Worm (Caenorhabditis elegans) whole organism, dauer: ENCODE results near the gene R09F10.5.
"Not testable (repeated sequence)": the region's sequence is repeated elsewhere in the genome, so short reads cannot be mapped to it uniquely, and the experiment has no call there.

Source experiments
- unc-62 ChIP-seq: sonication (generic microtip); optimal IDR thresholded peaks from 2 replicates; lab custom pipeline; 2017; ENCODE audit warnings: missing biosample characterization, missing genetic modification reagents, missing genetic modification characterization

R09F10.5 gene

DNA sequence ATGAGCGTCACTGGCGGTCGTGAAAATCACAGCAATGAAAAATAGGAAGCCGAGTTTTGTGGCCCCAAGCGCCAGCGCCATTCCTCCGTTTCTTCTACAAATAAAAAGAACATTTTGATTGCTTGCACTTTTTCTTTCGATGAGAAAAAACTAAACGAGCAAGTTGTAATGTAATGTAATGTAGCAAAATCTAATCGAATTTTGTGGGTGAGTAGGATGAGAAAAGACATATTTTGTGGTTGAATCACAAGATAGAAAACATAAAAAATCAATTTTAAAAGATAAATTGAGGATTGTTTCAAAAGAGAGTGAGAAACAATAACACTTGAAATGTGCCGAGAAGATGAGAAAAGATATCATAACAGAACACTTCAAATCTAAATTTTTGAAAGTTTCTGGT lies at the start of gene R09F10.5:
Gene R09F10.5 (minus strand): TSS at position 101 of the 400 bp plus-strand sequence.
- TF ChIP-seq unc-62 (GFP tag; lab: Kevin White, UChicago), result no peak

DNA sequence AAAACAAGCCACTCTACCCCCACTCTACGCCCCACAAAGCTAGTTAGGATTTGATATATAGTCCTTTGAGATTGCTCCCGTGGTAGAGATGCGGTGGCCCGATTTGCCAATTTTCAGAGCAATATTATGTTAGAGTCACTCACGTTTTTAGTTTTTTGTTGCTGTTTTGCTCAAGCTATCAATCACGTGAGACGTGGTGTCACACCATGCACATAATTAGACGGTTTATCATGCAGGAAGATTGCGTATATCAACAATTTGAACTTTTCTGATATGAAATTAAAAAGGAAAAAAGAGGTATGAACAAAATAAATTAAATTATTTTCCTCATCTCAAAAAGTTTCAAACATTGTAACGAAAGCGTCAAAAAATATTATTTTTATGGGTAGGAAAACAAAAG lies 48.8 kb upstream of the R09F10.5 start:
- TF ChIP-seq unc-62 (GFP tag; lab: Kevin White, UChicago), result no peak

ce11 chrX:8355350-8355749 lies 47.9 kb upstream of the R09F10.5 start:
- TF ChIP-seq unc-62 (GFP tag; lab: Kevin White, UChicago), result no peak

ce11 chrX:8354284-8354784 lies 46.8 kb upstream of the R09F10.5 start:
- TF ChIP-seq unc-62 (GFP tag; lab: Kevin White, UChicago), result no peak

DNA sequence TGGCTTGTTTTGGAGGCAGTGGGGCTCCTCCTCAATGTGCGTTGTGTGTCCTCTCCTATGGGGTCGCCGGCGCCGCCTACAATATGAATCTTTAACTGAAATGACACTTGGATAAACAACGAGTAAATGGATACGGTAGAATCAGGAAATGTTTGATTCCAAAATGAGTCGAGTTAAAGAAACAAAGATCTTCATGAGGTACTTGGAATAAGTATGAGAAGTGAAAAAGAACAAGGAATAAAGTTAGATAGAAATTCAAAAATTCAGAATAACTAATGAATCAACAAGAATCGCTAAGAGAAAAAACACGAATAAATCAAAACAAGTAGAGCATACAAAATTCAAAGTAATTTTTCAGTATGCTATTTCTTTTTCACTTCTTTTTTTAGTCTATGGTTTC lies 43.5 kb upstream of the R09F10.5 start, which contains the start of gene npr-28:
Gene npr-28 (minus strand): TSS at position 101 of the 400 bp plus-strand sequence.
- TF ChIP-seq unc-62 (GFP tag; lab: Kevin White, UChicago), result no peak

DNA sequence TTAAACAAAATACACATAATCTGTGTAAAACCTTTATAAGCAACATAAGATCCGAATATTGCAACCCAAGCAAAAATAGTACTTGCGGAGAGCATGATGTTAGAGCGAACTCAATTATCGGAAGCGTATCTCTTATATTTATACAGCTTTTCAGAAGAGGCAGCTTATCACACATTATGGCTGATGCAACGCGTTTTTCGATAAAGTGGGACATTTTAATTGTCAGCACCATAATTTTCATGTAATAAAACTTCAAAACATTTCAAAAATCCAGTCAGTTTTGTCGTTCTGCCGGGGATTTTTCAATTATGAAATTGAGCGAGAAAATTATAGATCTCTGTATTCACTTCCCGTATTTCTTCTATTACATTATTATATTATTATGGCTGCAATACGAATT lies 38.7 kb upstream of the R09F10.5 start, which contains the start of gene drd-5:
Gene drd-5 (minus strand): TSS at position 101 of the 400 bp plus-strand sequence.
- TF ChIP-seq unc-62 (GFP tag; lab: Kevin White, UChicago), result no peak

ce11 chrX:8341675-8342074 lies 34.2 kb upstream of the R09F10.5 start, which contains the start of gene F55E10.1:
Gene F55E10.1 (plus strand): TSS chrX:8341975.
- no peak for TF ChIP-seq unc-62 (GFP tag; lab: Kevin White, UChicago)

DNA sequence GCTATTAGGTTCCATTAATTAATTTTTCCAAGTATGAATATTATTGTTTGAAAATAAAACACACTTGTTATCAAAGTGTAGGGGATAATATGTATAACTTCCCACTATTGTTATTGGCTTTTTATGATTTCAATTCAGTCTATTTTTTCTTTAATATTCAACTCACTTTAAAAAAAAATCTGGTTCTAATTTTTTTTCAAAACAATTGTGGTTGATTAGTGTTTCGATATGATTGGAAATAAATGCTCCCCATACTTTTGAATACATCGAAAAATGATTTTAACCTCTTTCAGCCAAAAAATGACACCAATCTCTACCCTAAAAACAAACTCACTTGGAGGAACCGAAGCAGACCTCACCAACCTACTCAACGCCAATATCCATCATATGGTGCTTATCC lies 32.9 kb upstream of the R09F10.5 start, which contains the start of gene F55E10.2:
Gene F55E10.2 (plus strand): TSS at position 301 of the 400 bp plus-strand sequence.
- no peak for TF ChIP-seq unc-62 (GFP tag; lab: Kevin White, UChicago)

DNA sequence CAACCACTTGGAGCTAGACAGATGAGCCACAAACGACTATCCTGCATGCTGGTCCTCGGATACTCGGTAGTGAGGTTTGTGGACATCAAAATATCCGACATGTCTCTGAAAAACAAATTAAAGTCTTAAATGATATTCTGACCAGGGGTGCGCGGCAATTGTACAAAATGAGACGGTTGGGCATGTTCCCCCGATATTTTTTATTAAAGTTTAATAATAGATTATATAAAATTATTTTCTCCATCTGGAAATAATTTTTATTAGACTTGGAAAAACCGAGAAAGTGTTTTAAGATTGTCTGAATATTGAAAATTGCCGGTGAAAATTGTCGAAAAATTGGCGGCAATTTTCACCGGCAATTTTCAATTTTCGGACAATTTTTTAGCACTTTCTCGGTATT lies 20.3 kb upstream of the R09F10.5 start, which contains the start of gene F55E10.4:
Gene F55E10.4 (minus strand): TSS at position 101 of the 400 bp plus-strand sequence.
- no peak for TF ChIP-seq unc-62 (GFP tag; lab: Kevin White, UChicago)

ce11 chrX:8326394-8326793 lies 18.9 kb upstream of the R09F10.5 start, which contains the start of gene R09F10.8:
Gene R09F10.8 (minus strand): TSS chrX:8326451.
- no peak for TF ChIP-seq unc-62 (GFP tag; lab: Kevin White, UChicago)

- TF ChIP-seq unc-62 (GFP tag; lab: Kevin White, UChicago), result no peak
Observed at ce11 chrX:8323371-8323770, 15.9 kb upstream of the R09F10.5 start, which contains the start of gene R09F10.1. Gene R09F10.1 (plus strand): TSS chrX:8323592.

- not testable (repeated sequence) for TF ChIP-seq unc-62 (GFP tag; lab: Kevin White, UChicago)
Observed at ce11 chrX:8321811-8322210, 14.3 kb upstream of the R09F10.5 start, which contains the start of gene abu-9. Gene abu-9 (plus strand): TSS chrX:8322111.

ce11 chrX:8320889-8321288 lies 13.4 kb upstream of the R09F10.5 start, which contains the start of gene pqn-57:
Gene pqn-57 (minus strand): TSS chrX:8320989.
- no peak for TF ChIP-seq unc-62 (GFP tag; lab: Kevin White, UChicago)

ce11 chrX:8318950-8319349 lies 11.4 kb upstream of the R09F10.5 start, which contains the start of gene srh-11:
Gene srh-11 (minus strand): TSS chrX:8319050.
- TF ChIP-seq unc-62 (GFP tag; lab: Kevin White, UChicago), result no peak

ce11 chrX:8311590-8311989 lies 4.1 kb upstream of the R09F10.5 start:
- no peak for TF ChIP-seq unc-62 (GFP tag; lab: Kevin White, UChicago)

DNA sequence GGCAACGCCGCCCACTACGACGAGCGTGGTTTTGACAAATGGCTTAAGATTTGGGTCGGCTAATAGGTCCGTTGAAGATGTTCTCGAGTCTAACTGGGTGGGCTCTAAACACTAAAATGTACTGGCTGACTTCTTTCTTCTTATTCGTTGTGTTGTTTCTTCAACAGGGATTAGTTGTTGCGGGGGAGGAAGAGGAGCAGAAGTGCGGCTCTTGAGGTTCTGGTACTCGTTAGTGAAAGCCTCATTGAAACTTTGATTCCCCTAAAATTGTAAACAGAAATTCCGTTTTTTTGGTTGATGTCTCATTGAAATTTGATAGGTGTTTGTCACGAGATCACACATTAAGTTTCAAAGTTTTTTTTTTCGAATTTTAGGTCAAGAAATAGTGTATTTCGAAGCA lies 3.2 kb upstream of the R09F10.5 start:
- no peak for TF ChIP-seq unc-62 (GFP tag; lab: Kevin White, UChicago)

DNA sequence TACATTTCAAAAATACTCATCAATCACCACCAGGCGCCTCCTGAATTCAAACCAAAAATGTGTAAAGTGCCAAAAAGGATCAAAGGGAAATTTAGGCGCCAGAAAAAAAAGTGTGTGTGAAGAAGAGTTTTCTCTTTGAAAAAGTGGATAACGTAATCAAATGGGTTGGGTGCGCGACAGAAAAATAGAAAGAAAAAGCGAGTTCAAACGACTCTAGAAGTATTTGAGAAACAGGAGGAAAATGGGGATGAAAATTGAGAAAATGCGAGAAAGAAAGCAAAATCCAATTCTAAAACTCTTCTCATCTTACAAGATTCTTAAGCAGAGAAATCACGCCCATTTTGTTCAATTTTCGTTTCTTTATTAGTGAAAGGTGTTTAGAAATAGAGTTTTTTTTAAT lies 991 bp upstream of the R09F10.5 start:
- TF ChIP-seq unc-62 (GFP tag; lab: Kevin White, UChicago), result no peak
